Worm (Caenorhabditis elegans) whole organism, L3 larva: ENCODE data around the gene F42F12.4.
A peak's percentile ranks its signal among the peaks of the same experiment; 100 is the strongest.

Source experiments
- ZK546.5 ChIP-seq: sonication (generic microtip); optimal IDR thresholded peaks from 2 replicates; lab custom pipeline; 2017; ENCODE audit warnings: missing biosample characterization, missing genetic modification characterization
- ama-1 ChIP-seq: fragments of 150-350 bp; optimal IDR thresholded peaks from 2 replicates; lab custom pipeline; 2018
- ceh-16 ChIP-seq: sonication (generic microtip); optimal IDR thresholded peaks from 2 replicates; lab custom pipeline; 2017; ENCODE audit warnings: missing biosample characterization, missing genetic modification characterization
- ceh-28 ChIP-seq: fragments of 150-350 bp; optimal IDR thresholded peaks from 2 replicates; lab custom pipeline; 2014; ENCODE audit warnings: missing biosample characterization, missing genetic modification reagents, missing genetic modification characterization
- ceh-82 ChIP-seq: fragments of 150-350 bp; optimal IDR thresholded peaks from 2 replicates; lab custom pipeline; 2014; ENCODE audit warnings: missing biosample characterization, missing genetic modification characterization
- ceh-9 ChIP-seq: sonication (generic microtip); optimal IDR thresholded peaks from 2 replicates; lab custom pipeline; 2018; ENCODE audit warnings: missing biosample characterization, missing genetic modification characterization
- daf-12 ChIP-seq: fragments of 150-350 bp; optimal IDR thresholded peaks from 2 replicates; lab custom pipeline; 2014; ENCODE audit warnings: missing biosample characterization, missing genetic modification reagents, missing genetic modification characterization
- egl-5 ChIP-seq: fragments of 150-350 bp; optimal IDR thresholded peaks from 2 replicates; lab custom pipeline; 2017; ENCODE audit warnings: missing biosample characterization, missing genetic modification reagents, missing genetic modification characterization, inconsistent platforms
- elt-1 ChIP-seq: fragments of 150-350 bp; optimal IDR thresholded peaks from 2 replicates; lab custom pipeline; 2014; ENCODE audit warnings: missing biosample characterization, missing genetic modification characterization
- elt-3 ChIP-seq, 3 experiments: fragments of 150-350 bp in 1 of 3; sonication (generic microtip) in 2 of 3; optimal IDR thresholded peaks; 2 replicates in 2 of 3; 4 replicates in 1 of 3; lab custom pipeline; 2014 to 2017; ENCODE audit warnings: missing biosample characterization in 3 of 3, missing genetic modification characterization in 3 of 3
- eor-1 ChIP-seq, 2 experiments: fragments of 150-350 bp; optimal IDR thresholded peaks; 2 replicates each; lab custom pipeline; 2014 to 2018; ENCODE audit warnings: missing biosample characterization in 2 of 2, missing genetic modification characterization in 2 of 2
- fkh-10 ChIP-seq: sonication (generic microtip); optimal IDR thresholded peaks from 2 replicates; lab custom pipeline; 2017; ENCODE audit warnings: missing biosample characterization, missing genetic modification reagents, missing genetic modification characterization
- fkh-2 ChIP-seq: fragments of 150-350 bp; optimal IDR thresholded peaks from 2 replicates; lab custom pipeline; 2014; ENCODE audit warnings: missing biosample characterization, missing genetic modification reagents, missing genetic modification characterization
- jun-1 ChIP-seq: fragments of 150-350 bp; optimal IDR thresholded peaks from 2 replicates; lab custom pipeline; 2014; ENCODE audit warnings: missing biosample characterization, missing genetic modification reagents, missing genetic modification characterization
- lin-15B ChIP-seq: fragments of 150-350 bp; optimal IDR thresholded peaks from 2 replicates; lab custom pipeline; 2014; ENCODE audit warnings: missing biosample characterization, missing genetic modification characterization
- lin-39 ChIP-seq: fragments of 150-350 bp; optimal IDR thresholded peaks from 2 replicates; lab custom pipeline; 2018; ENCODE audit warnings: missing biosample characterization, missing genetic modification reagents, missing genetic modification characterization
- lsy-12 ChIP-seq: sonication (generic microtip); optimal IDR thresholded peaks from 2 replicates; lab custom pipeline; 2016; ENCODE audit warnings: mild to moderate bottlenecking, missing genetic modification characterization, missing compliant biosample characterization
- mdl-1 ChIP-seq: fragments of 150-350 bp; optimal IDR thresholded peaks from 2 replicates; lab custom pipeline; 2014; ENCODE audit warnings: missing biosample characterization, missing genetic modification characterization
- mml-1 ChIP-seq: fragments of 150-350 bp; sonication (generic microtip); optimal IDR thresholded peaks from 3 replicates; lab custom pipeline; 2014; ENCODE audit warnings: missing biosample characterization, missing genetic modification characterization
- nfya-1 ChIP-seq: sonication (generic microtip); optimal IDR thresholded peaks from 2 replicates; lab custom pipeline; 2017; ENCODE audit warnings: missing genetic modification characterization, mild to moderate bottlenecking, missing compliant biosample characterization, antibody characterized with exemption, moderate library complexity; ENCODE audit not compliant: insufficient read depth
- nhr-11 ChIP-seq: fragments of 150-350 bp; optimal IDR thresholded peaks from 2 replicates; lab custom pipeline; 2014; ENCODE audit warnings: missing biosample characterization, missing genetic modification characterization
- nhr-12 ChIP-seq: fragments of 150-350 bp; optimal IDR thresholded peaks from 2 replicates; lab custom pipeline; 2014; ENCODE audit warnings: missing biosample characterization, missing genetic modification characterization
- nhr-23 ChIP-seq: fragments of 150-350 bp; optimal IDR thresholded peaks from 2 replicates; lab custom pipeline; 2014; ENCODE audit warnings: missing biosample characterization, missing genetic modification reagents, missing genetic modification characterization
- nhr-237 ChIP-seq: fragments of 150-350 bp; optimal IDR thresholded peaks from 2 replicates; lab custom pipeline; 2014; ENCODE audit warnings: missing biosample characterization, missing genetic modification characterization
- nhr-25 ChIP-seq: sonication (generic microtip); optimal IDR thresholded peaks from 2 replicates; lab custom pipeline; 2017; ENCODE audit warnings: missing biosample characterization, missing genetic modification characterization
- nhr-28 ChIP-seq: fragments of 150-350 bp; optimal IDR thresholded peaks from 2 replicates; lab custom pipeline; 2014; ENCODE audit warnings: missing biosample characterization, missing genetic modification characterization
- nhr-67 ChIP-seq: fragments of 150-350 bp; optimal IDR thresholded peaks from 2 replicates; lab custom pipeline; 2014; ENCODE audit warnings: missing biosample characterization, missing genetic modification characterization
- nhr-77 ChIP-seq: fragments of 150-350 bp; optimal IDR thresholded peaks from 2 replicates; lab custom pipeline; 2014; ENCODE audit warnings: missing biosample characterization, missing genetic modification characterization
- pha-4 ChIP-seq: fragments of 150-350 bp; optimal IDR thresholded peaks from 2 replicates; lab custom pipeline; 2014; ENCODE audit warnings: missing biosample characterization, missing genetic modification reagents, missing genetic modification characterization
- pqm-1 ChIP-seq: fragments of 150-350 bp; optimal IDR thresholded peaks from 2 replicates; lab custom pipeline; 2017; ENCODE audit warnings: missing biosample characterization, missing genetic modification characterization, inconsistent platforms
- sea-2 ChIP-seq: fragments of 150-350 bp; sonication (generic microtip); optimal IDR thresholded peaks from 4 replicates; lab custom pipeline; 2014; ENCODE audit warnings: missing biosample characterization, missing genetic modification reagents, missing genetic modification characterization
- skn-1 ChIP-seq: fragments of 150-350 bp; optimal IDR thresholded peaks from 2 replicates; lab custom pipeline; 2014; ENCODE audit warnings: missing biosample characterization, missing genetic modification characterization
- unc-39 ChIP-seq: sonication (generic microtip); optimal IDR thresholded peaks from 4 replicates; lab custom pipeline; 2017; ENCODE audit warnings: missing biosample characterization, missing genetic modification characterization
- unc-62 ChIP-seq: fragments of 150-350 bp; sonication (generic microtip); optimal IDR thresholded peaks from 4 replicates; lab custom pipeline; 2014; ENCODE audit warnings: missing biosample characterization, missing genetic modification reagents, missing genetic modification characterization
- ztf-11 ChIP-seq: fragments of 150-350 bp; optimal IDR thresholded peaks from 2 replicates; lab custom pipeline; 2014; ENCODE audit warnings: missing biosample characterization, missing genetic modification characterization
- ztf-4 ChIP-seq: fragments of 150-350 bp; optimal IDR thresholded peaks from 2 replicates; lab custom pipeline; 2014; ENCODE audit warnings: missing biosample characterization, missing genetic modification characterization

Gene F42F12.4

DNA sequence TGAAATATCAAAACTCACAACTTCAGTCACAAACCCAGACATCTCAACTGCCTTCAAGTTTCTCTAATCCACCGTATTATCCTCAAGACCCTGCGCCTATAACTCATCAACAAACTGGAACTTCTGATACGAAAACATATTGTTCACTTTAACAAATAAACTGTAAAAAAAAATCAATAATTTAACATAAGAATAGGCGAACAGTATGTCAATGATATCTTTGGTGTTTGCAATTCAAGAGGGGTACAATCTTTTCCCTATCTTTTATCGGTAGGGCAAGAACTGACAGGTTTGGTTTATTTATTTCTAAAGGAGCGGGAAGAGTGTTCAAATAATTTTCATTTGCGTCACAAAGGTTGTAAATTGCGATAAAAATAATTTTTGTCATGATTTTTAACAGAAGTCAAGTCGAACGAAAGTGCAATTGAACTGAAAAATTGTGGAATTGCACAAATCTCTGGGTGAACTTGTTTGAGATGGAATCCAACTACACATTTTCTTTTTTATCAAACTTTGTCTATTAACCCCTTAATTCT, 10.3 kb upstream of the F42F12.4 start (continued):
- TF ChIP-seq nhr-11 (tag; lab: Kevin White, UChicago) (peak; percentile 98), pqm-1 (tag; lab: Kevin White, UChicago) (peak; percentile 93), nhr-237 (tag; lab: Kevin White, UChicago) (peak; percentile 43), lin-15B (tag; lab: Kevin White, UChicago) (peak; percentile 12), ztf-4 (tag; lab: Kevin White, UChicago) (peak; percentile 93), pha-4 (tag; lab: Kevin White, UChicago) (peak; percentile 99)

DNA sequence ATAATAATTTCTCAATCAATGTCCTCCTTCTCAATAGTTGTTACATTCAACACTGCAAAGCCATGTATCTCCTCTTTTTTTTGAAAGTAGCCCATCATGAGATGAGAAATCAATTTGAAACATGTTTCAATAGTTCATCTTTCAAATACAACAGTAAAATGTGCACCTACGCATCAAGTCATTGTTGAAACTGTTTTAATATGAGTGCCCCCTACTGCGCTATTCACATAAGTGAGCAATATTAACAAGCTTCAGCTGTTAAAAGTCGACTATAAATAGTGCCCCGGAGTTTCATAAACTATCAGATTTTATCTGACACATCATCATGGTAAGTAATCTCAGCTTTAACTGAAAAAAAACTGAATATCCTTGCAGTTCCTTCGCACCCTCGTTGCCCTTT, 7.7 kb upstream of the F42F12.4 start, which contains the start of the genes nspc-15 and F19H6.6:
nspc-15 (plus strand) TSS at position 301 of the 400 bp plus-strand sequence.
F19H6.6 (plus strand) TSS at position 384 of the 400 bp plus-strand sequence.
- TF ChIP-seq jun-1 (tag; lab: Kevin White, UChicago) (no peak), nhr-67 (tag; lab: Kevin White, UChicago) (no peak), pha-4 (tag; lab: Kevin White, UChicago) (no peak), elt-1 (tag; lab: Kevin White, UChicago) (no peak), nhr-23 (tag; lab: Kevin White, UChicago) (no peak), eor-1 (tag; optimal IDR thresholded peaks at IDR 0.05; lab: Kevin White, UChicago) (no peak), skn-1 (no peak), lsy-12 (tag; lab: Kevin White, UChicago) (no peak), ceh-9 (tag; lab: Kevin White, UChicago) (no peak), fkh-2 (tag; lab: Kevin White, UChicago) (no peak), ztf-11 (tag; lab: Kevin White, UChicago) (no peak), egl-5 (tag; lab: Kevin White, UChicago) (no peak), nhr-12 (tag; lab: Kevin White, UChicago) (no peak)

DNA sequence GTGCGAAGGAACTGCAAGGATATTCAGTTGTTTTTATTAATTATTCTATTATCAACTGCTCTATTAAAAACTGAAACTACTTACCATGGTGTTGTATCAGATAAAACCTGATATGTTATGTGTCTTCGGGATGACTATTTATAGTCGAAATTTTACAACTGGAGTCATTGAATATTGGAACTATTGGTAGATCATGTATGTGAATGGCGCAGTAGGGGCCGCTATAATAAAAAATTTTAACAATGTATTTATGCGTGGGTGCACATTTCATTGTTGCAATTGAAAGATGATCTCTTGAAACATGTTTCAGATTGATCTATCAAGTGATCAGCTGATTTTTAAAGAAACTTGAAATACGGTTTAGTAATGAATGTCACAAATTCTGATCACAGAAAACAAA, 6.2 kb upstream of the F42F12.4 start, which contains the start of gene nspc-14:
nspc-14 (minus strand) TSS at position 101 of the 400 bp plus-strand sequence.
- TF ChIP-seq pha-4 (tag; lab: Kevin White, UChicago): no peak
- no peak for TF ChIP-seq nhr-237 (tag; lab: Kevin White, UChicago)
- TF ChIP-seq mdl-1 (tag; lab: Kevin White, UChicago): no peak
- TF ChIP-seq sea-2: no peak
- no peak for TF ChIP-seq mml-1
- TF ChIP-seq elt-3 (tag; optimal IDR thresholded peaks at IDR 0.05; lab: Kevin White, UChicago): no peak
- no peak for TF ChIP-seq eor-1 (tag; optimal IDR thresholded peaks at IDR 0.05; lab: Kevin White, UChicago)
- no peak for TF ChIP-seq daf-12 (tag; lab: Kevin White, UChicago)
- no peak for TF ChIP-seq nhr-11 (tag; lab: Kevin White, UChicago)
- TF ChIP-seq ZK546.5 (tag; lab: Kevin White, UChicago): no peak

- TF ChIP-seq sea-2 (no peak), lsy-12 (tag; lab: Kevin White, UChicago) (no peak), jun-1 (tag; lab: Kevin White, UChicago) (no peak), ZK546.5 (tag; lab: Kevin White, UChicago) (no peak), ceh-28 (tag; lab: Kevin White, UChicago) (no peak), fkh-2 (tag; lab: Kevin White, UChicago) (no peak), unc-62 (GFP tag; lab: Kevin White, UChicago) (no peak), ztf-11 (tag; lab: Kevin White, UChicago) (no peak), nhr-28 (tag; lab: Kevin White, UChicago) (no peak), nhr-23 (tag; lab: Kevin White, UChicago) (no peak), nhr-25 (tag; lab: Kevin White, UChicago) (no peak), mml-1 (no peak), fkh-10 (GFP tag; lab: Kevin White, UChicago) (no peak), lin-39 (tag; lab: Kevin White, UChicago) (no peak), nhr-77 (no peak), nhr-11 (tag; lab: Kevin White, UChicago) (no peak), egl-5 (tag; lab: Kevin White, UChicago) (no peak)
Observed at ce11 chrX:12357127-12357526, 4.4 kb upstream of the F42F12.4 start, which contains the start of gene nspc-13. nspc-13 (plus strand) TSS chrX:12357427.

ce11 chrX:12356581-12356980, 3.8 kb upstream of the F42F12.4 start, which contains the start of gene nspc-12:
nspc-12 (minus strand) TSS chrX:12356681.
- no peak for TF ChIP-seq unc-62 (GFP tag; lab: Kevin White, UChicago)
- no peak for TF ChIP-seq nfya-1 (tag; lab: Kevin White, UChicago)
- TF ChIP-seq lin-15B (tag; lab: Kevin White, UChicago): no peak
- no peak for TF ChIP-seq unc-39 (tag; lab: Kevin White, UChicago)
- no peak for TF ChIP-seq ceh-9 (tag; lab: Kevin White, UChicago)
- no peak for TF ChIP-seq nhr-67 (tag; lab: Kevin White, UChicago)
- TF ChIP-seq ama-1 (lab: Kevin White, UChicago): no peak
- TF ChIP-seq daf-12 (tag; lab: Kevin White, UChicago): no peak
- TF ChIP-seq nhr-237 (tag; lab: Kevin White, UChicago): no peak
- no peak for TF ChIP-seq skn-1
- no peak for TF ChIP-seq ceh-82
- no peak for TF ChIP-seq nhr-25 (tag; lab: Kevin White, UChicago)
- no peak for TF ChIP-seq lsy-12 (tag; lab: Kevin White, UChicago)
- no peak for TF ChIP-seq elt-3 (tag; optimal IDR thresholded peaks at IDR 0.05; lab: Kevin White, UChicago)
- TF ChIP-seq ceh-16 (tag; lab: Kevin White, UChicago): no peak
- TF ChIP-seq ceh-28 (tag; lab: Kevin White, UChicago): no peak
- no peak for TF ChIP-seq fkh-2 (tag; lab: Kevin White, UChicago)
- TF ChIP-seq ZK546.5 (tag; lab: Kevin White, UChicago): no peak
